Worm (Caenorhabditis elegans): ENCODE data around the gene ZC239.13.

Gene ZC239.13

DNA sequence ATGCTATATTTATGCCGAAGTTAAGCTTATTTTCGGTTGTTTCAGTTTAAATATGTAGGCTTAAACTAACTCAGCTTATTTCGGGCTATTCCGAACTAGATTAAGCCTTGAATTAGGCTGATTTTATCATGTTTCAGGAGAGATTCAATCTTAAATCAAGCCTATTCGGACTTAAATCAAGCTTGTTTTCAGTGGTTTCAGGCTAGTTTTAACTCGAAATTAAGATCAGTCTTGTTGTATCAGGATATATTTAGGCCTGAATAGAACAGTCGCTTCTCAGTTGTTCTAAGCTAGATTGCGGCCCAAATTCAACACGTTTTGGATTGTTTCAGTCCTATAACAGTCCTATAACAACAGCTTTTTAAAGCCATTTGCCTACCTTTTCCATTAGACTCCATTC, 29.1 kb upstream of the ZC239.13 start:
- TF ChIP-seq ama-1 (optimal IDR thresholded peaks at IDR 0.05) (no peak), B0310.2 (tag; optimal IDR thresholded peaks at IDR 0.05) (no peak), ceh-36 (tag; optimal IDR thresholded peaks at IDR 0.05) (no peak), scrt-1 (GFP tag; IDR thresholded peaks at IDR 0.05) (no peak), tra-4 (tag; optimal IDR thresholded peaks at IDR 0.05) (no peak), pes-1 (GFP tag; IDR thresholded peaks at IDR 0.05) (no peak), sea-1 (GFP tag; conservative IDR thresholded peaks at IDR 0.05) (no peak), flt-1 (GFP tag; IDR thresholded peaks at IDR 0.05) (no peak), tbx-37 (GFP tag; conservative IDR thresholded peaks at IDR 0.05) (no peak), ets-7 (tag; optimal IDR thresholded peaks at IDR 0.05) (no peak), tbx-11 (GFP tag; IDR thresholded peaks at IDR 0.05) (no peak), hmbx-1 (tag; optimal IDR thresholded peaks at IDR 0.05) (no peak), F13C5.2 (tag; optimal IDR thresholded peaks at IDR 0.05) (no peak), hmg-4 (GFP tag; optimal IDR thresholded peaks at IDR 0.05) (no peak)

DNA sequence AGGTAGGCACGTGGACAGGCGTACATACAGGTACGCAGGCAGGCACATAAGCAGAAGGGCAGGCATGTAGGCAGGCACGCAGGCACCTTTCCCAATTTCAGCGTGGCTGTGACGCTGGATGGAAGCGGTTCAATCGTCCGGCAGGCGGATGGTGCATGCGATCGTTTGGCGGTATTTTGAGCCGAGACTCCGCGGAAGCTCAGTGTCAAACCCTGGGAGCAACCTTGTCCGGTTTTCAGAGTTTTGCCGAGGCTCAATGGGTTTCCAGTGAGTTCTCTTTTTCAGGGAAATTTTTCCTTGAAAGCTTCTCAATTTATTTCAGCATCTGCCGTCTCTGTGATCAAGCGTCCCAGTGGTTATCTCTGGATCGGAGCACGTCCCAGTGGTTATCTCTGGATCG, 27.6 kb upstream of the ZC239.13 start:
- TF ChIP-seq flt-1 (GFP tag; IDR thresholded peaks at IDR 0.05) (no peak), ceh-13 (GFP tag; optimal IDR thresholded peaks at IDR 0.05) (no peak), pes-1 (GFP tag; IDR thresholded peaks at IDR 0.05) (no peak), F13C5.2 (tag; optimal IDR thresholded peaks at IDR 0.05) (no peak), tra-4 (tag; optimal IDR thresholded peaks at IDR 0.05) (no peak), B0310.2 (tag; optimal IDR thresholded peaks at IDR 0.05) (no peak), ceh-36 (tag; optimal IDR thresholded peaks at IDR 0.05) (no peak), ets-7 (tag; optimal IDR thresholded peaks at IDR 0.05) (no peak), tbx-37 (GFP tag; conservative IDR thresholded peaks at IDR 0.05) (no peak), sea-1 (GFP tag; conservative IDR thresholded peaks at IDR 0.05) (no peak), aly-1 (tag; optimal IDR thresholded peaks at IDR 0.05) (no peak), hmg-4 (GFP tag; optimal IDR thresholded peaks at IDR 0.05) (no peak), hmbx-1 (tag; optimal IDR thresholded peaks at IDR 0.05) (no peak), hnd-1 (tag; optimal IDR thresholded peaks at IDR 0.05) (no peak), ama-1 (optimal IDR thresholded peaks at IDR 0.05) (no peak), tbx-11 (GFP tag; IDR thresholded peaks at IDR 0.05) (no peak), scrt-1 (GFP tag; IDR thresholded peaks at IDR 0.05) (no peak)

DNA sequence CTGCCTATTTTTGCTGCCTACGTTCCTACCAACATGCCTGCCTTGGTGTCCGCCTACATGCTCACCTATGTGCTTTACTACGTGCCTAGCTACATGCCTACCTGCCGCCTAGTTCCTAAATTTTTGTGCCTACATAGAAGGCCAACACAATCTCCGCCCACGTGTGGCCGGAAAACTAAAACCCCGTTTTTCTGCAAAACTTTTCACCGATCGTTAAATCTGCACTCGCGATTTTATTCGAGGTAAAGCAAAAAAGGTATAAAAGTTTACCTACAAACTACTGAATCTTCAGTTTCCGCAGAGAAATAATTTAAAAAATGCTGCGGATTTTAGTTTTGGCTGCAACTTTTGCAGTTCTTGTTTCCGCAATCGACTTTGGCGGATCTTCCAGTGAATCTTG, 26.8 kb upstream of the ZC239.13 start, which contains the start of gene clec-124:
TSS of gene clec-124 (plus strand) at position 301 of the 400 bp plus-strand sequence.
- TF ChIP-seq hmg-4 (GFP tag; optimal IDR thresholded peaks at IDR 0.05) (no peak), sea-1 (GFP tag; conservative IDR thresholded peaks at IDR 0.05) (no peak), tbx-11 (GFP tag; IDR thresholded peaks at IDR 0.05) (no peak), scrt-1 (GFP tag; IDR thresholded peaks at IDR 0.05) (no peak), hmbx-1 (tag; optimal IDR thresholded peaks at IDR 0.05) (no peak), ama-1 (optimal IDR thresholded peaks at IDR 0.05) (no peak), B0310.2 (tag; optimal IDR thresholded peaks at IDR 0.05) (no peak), pes-1 (GFP tag; IDR thresholded peaks at IDR 0.05) (no peak), flt-1 (GFP tag; IDR thresholded peaks at IDR 0.05) (no peak), hnd-1 (tag; optimal IDR thresholded peaks at IDR 0.05) (no peak), ceh-36 (tag; optimal IDR thresholded peaks at IDR 0.05) (no peak), tra-4 (tag; optimal IDR thresholded peaks at IDR 0.05) (no peak), F13C5.2 (tag; optimal IDR thresholded peaks at IDR 0.05) (no peak), aly-1 (tag; optimal IDR thresholded peaks at IDR 0.05) (no peak), ets-7 (tag; optimal IDR thresholded peaks at IDR 0.05) (no peak)

DNA sequence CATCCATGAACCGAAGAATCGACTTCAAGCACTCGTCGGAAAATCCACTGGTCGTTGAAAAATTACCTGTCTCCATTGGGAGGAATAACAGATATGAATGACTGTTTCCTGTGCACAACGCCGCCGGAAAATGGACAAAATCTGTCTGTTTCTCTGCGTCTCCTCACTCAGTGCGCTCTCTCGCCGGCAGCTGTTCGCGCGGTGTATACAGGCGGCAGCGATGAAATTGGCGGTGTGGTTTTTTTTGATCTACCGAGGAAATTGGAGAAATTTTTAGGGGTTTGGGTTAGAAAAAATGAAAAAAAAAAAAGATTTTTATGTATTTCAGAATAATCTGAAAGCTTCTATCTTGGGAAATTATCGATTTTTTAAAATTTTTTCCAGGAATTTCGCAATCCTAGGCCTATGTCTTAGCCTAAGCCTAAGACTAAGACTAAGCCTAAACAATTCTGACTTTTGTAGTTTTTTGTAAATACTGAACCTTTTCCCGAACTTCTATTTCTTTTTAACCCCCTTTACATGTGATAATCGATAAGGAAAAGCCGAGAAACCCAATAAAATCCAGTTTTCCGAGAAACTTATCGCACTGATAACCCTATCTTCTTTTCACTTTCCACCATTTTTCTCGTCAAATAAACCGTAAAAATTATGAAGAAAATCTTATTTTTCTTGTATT, 25.5 kb upstream of the ZC239.13 start, which contains the start of the genes fbxc-50 and C17F4.2:
TSS of gene fbxc-50 (minus strand) at position 81 of the 676 bp plus-strand sequence.
TSS of gene C17F4.2 (plus strand) at position 626 of the 676 bp plus-strand sequence.
- no peak for TF ChIP-seq tbx-11 (GFP tag; IDR thresholded peaks at IDR 0.05)
- no peak for TF ChIP-seq F13C5.2 (tag; optimal IDR thresholded peaks at IDR 0.05)
- TF ChIP-seq ceh-13 (GFP tag; optimal IDR thresholded peaks at IDR 0.05): no peak
- TF ChIP-seq ceh-36 (tag; optimal IDR thresholded peaks at IDR 0.05): no peak
- no peak for TF ChIP-seq sea-1 (GFP tag; conservative IDR thresholded peaks at IDR 0.05)
- TF ChIP-seq hmbx-1 (tag; optimal IDR thresholded peaks at IDR 0.05): no peak
- no peak for TF ChIP-seq hmg-4 (GFP tag; optimal IDR thresholded peaks at IDR 0.05)
- no peak for TF ChIP-seq B0310.2 (tag; optimal IDR thresholded peaks at IDR 0.05)
- no peak for TF ChIP-seq flt-1 (GFP tag; IDR thresholded peaks at IDR 0.05)
- TF ChIP-seq pes-1 (GFP tag; IDR thresholded peaks at IDR 0.05): no peak
- no peak for TF ChIP-seq tbx-37 (GFP tag; conservative IDR thresholded peaks at IDR 0.05)
- TF ChIP-seq ets-7 (tag; optimal IDR thresholded peaks at IDR 0.05): no peak

DNA sequence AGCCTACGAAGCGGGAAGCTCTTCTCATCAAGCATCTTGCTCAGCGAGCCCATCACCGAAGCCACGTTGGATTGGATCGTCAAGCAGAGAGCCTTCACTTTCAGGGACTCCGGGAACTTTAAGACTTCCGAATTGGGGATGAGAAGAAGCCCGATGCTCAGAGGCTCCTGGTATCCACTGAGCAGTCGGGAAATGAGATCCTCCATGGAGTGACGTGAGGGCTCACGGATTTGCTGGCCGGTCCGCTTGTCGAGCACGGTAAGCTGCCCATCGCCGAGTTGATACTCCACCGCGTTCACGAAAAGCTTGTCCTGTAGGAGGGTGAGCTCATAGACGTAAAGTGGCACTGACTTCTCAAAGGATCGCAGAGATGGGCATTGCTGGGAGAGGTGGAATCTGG, 24.9 kb upstream of the ZC239.13 start:
- no peak for TF ChIP-seq B0310.2 (tag; optimal IDR thresholded peaks at IDR 0.05)
- no peak for TF ChIP-seq tra-4 (tag; optimal IDR thresholded peaks at IDR 0.05)
- TF ChIP-seq F13C5.2 (tag; optimal IDR thresholded peaks at IDR 0.05): no peak
- TF ChIP-seq flt-1 (GFP tag; IDR thresholded peaks at IDR 0.05): no peak
- TF ChIP-seq tbx-37 (GFP tag; conservative IDR thresholded peaks at IDR 0.05): no peak
- no peak for TF ChIP-seq pes-1 (GFP tag; IDR thresholded peaks at IDR 0.05)
- TF ChIP-seq tbx-11 (GFP tag; IDR thresholded peaks at IDR 0.05): no peak
- TF ChIP-seq ceh-36 (tag; optimal IDR thresholded peaks at IDR 0.05): no peak
- no peak for TF ChIP-seq scrt-1 (GFP tag; IDR thresholded peaks at IDR 0.05)
- no peak for TF ChIP-seq ama-1 (optimal IDR thresholded peaks at IDR 0.05)
- no peak for TF ChIP-seq ets-7 (tag; optimal IDR thresholded peaks at IDR 0.05)
- no peak for TF ChIP-seq hnd-1 (tag; optimal IDR thresholded peaks at IDR 0.05)
- no peak for TF ChIP-seq sea-1 (GFP tag; conservative IDR thresholded peaks at IDR 0.05)
- TF ChIP-seq hmg-4 (GFP tag; optimal IDR thresholded peaks at IDR 0.05): no peak
- TF ChIP-seq ceh-13 (GFP tag; optimal IDR thresholded peaks at IDR 0.05): no peak
- TF ChIP-seq aly-1 (tag; optimal IDR thresholded peaks at IDR 0.05): no peak
- no peak for TF ChIP-seq hmbx-1 (tag; optimal IDR thresholded peaks at IDR 0.05)

DNA sequence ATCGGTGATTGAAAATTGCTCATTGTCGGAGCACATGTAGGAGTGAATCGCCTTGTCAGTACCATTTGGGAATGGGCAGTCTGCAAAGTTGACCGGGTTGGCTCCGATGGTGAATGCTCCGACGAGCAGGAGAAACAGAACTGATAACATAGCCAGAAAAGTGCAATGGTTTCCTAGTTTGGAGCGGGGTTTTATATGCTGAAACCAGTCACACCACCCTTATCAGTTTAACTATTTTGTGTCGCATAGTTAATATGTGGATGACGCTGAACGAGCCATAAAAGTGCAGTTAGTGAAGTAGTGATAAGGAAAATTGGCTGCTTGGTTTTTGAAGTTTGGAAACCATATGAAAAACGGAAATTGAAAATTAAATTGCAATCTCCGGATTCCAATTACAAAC, 23.2 kb upstream of the ZC239.13 start, which contains the start of gene C17F4.7:
TSS of gene C17F4.7 (minus strand) at position 180 of the 400 bp plus-strand sequence.
- TF ChIP-seq scrt-1 (GFP tag; IDR thresholded peaks at IDR 0.05) (no peak), flt-1 (GFP tag; IDR thresholded peaks at IDR 0.05) (no peak), hmbx-1 (tag; optimal IDR thresholded peaks at IDR 0.05) (no peak), pes-1 (GFP tag; IDR thresholded peaks at IDR 0.05) (no peak), aly-1 (tag; optimal IDR thresholded peaks at IDR 0.05) (no peak), tbx-11 (GFP tag; IDR thresholded peaks at IDR 0.05) (no peak), ets-7 (tag; optimal IDR thresholded peaks at IDR 0.05) (no peak), ama-1 (optimal IDR thresholded peaks at IDR 0.05) (no peak), tbx-37 (GFP tag; conservative IDR thresholded peaks at IDR 0.05) (no peak), hnd-1 (tag; optimal IDR thresholded peaks at IDR 0.05) (no peak), hmg-4 (GFP tag; optimal IDR thresholded peaks at IDR 0.05) (no peak), B0310.2 (tag; optimal IDR thresholded peaks at IDR 0.05) (no peak), ceh-13 (GFP tag; optimal IDR thresholded peaks at IDR 0.05) (no peak), tra-4 (tag; optimal IDR thresholded peaks at IDR 0.05) (no peak)
